Fruit fly (Drosophila melanogaster) S2 (cell line): ENCODE data around the gene VGlut.

Source experiments
- CG8478 ChIP-seq: fragments of >200 bp; optimal IDR thresholded peaks from 2 replicates; lab custom pipeline; 2018
- CTCF ChIP-seq, 2 experiments: fragments of >200 bp; optimal IDR thresholded peaks; 2 replicates each; lab custom pipeline; 2018

DNA sequence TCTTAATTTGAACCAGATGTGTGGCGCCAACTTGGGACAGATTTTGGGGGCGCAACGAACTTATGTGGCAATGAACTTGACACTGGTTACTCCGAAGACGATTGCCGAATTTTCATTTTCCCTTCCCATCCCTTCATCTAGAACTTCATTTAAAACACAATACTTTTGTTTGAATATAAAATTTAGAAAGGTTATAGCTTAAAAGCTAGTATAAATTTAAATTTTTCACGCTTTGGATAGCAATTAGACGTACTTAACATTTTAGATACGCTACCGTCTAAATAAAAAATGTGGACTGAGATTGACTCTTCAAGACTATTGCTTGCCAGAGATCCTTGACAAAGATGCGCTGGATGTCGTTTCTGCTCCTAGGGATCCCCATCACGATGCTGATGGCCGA lies 24.4 kb downstream of the VGlut start, which contains the start of gene CG44139:
- TF ChIP-seq CG8478 (lab: Kevin White, UChicago) (no peak), CTCF (optimal IDR thresholded peaks at IDR 0.05; lab: Kevin White, UChicago) (no peak)
